Fruit fly (Drosophila melanogaster): ENCODE data around the gene Cpr67B.

Cpr67B gene

DNA sequence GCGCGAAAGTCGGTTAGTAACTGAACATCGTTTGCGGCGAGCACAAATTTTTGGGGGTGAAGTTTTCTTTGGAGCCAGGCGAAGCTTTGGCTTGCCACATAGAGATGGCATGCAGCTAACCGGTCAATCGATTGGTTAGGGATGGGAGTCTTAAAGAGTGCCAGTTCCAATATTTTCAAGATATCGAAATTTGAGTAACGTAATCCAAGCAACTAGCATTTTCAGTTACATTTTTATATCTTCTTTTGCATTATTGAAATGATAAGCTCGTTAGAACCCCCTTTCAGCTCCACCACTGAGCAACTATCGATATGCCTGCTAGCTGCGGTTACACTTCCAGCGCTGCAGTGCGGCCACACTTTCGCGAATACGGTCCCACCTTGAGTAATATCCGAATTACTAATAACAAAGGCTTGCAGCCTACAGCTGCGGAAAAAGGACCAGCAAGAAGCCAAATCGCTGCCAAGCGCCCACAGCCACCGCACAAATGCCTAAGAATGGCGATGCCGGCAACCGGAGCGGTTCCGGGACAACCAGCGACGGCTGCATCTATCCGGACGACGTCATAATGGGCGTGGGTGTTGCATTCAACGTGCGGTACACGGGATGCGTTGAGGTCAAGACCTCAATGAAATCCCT is 22.2 kb downstream of the Cpr67B start, which contains the start of the genes Atat and Shc (continued):
- peak; percentile 100 for TF ChIP-seq CG6272 (GFP tag; IDR thresholded peaks at IDR 0.05)
- TF ChIP-seq MESR4 (GFP tag; optimal IDR thresholded peaks at IDR 0.05), result peak; percentile 69
- TF ChIP-seq CG17385 (GFP tag; optimal IDR thresholded peaks at IDR 0.05), result peak; percentile 95
- TF ChIP-seq bowl (GFP tag; IDR thresholded peaks at IDR 0.05), result peak; percentile 96
- peak; percentile 53 for TF ChIP-seq Dp (GFP tag; optimal IDR thresholded peaks at IDR 0.05)
- TF ChIP-seq zen (tag; optimal IDR thresholded peaks at IDR 0.05), result peak; percentile 99
- peak; percentile 95 for TF ChIP-seq tap (tag; optimal IDR thresholded peaks at IDR 0.05)
- TF ChIP-seq ara (GFP tag; IDR thresholded peaks at IDR 0.05), result peak; percentile 99
- TF ChIP-seq CG12236 (GFP tag; optimal IDR thresholded peaks at IDR 0.05), result peak; percentile 98
- TF ChIP-seq CG7928 (GFP tag; optimal IDR thresholded peaks at IDR 0.05), result peak; percentile 85
- peak; percentile 100 for TF ChIP-seq Hsf (GFP tag; optimal IDR thresholded peaks at IDR 0.05)
- TF ChIP-seq CG9932 (GFP tag; IDR thresholded peaks at IDR 0.05), result peak; percentile 100
- TF ChIP-seq odd (GFP tag; optimal IDR thresholded peaks at IDR 0.05), result peak; percentile 88
- peak; percentile 99 for TF ChIP-seq CG9727 (GFP tag; optimal IDR thresholded peaks at IDR 0.05)
- TF ChIP-seq Chrac-16 (GFP tag; optimal IDR thresholded peaks at IDR 0.05), result peak; percentile 100
- TF ChIP-seq CG1832 (GFP tag; optimal IDR thresholded peaks at IDR 0.05), result peak; percentile 42
- TF ChIP-seq ap (GFP tag; IDR thresholded peaks at IDR 0.05), result peak; percentile 99
- TF ChIP-seq Atf-2 (GFP tag; optimal IDR thresholded peaks at IDR 0.05), result peak; percentile 99
- no peak for TF ChIP-seq cad (GFP tag; optimal IDR thresholded peaks at IDR 0.05)
- TF ChIP-seq dpn (GFP tag; optimal IDR thresholded peaks at IDR 0.05), result peak; percentile 100
- TF ChIP-seq tgo (GFP tag; IDR thresholded peaks at IDR 0.05), result peak; percentile 100
- peak; percentile 96 for TF ChIP-seq CG7556 (GFP tag; optimal IDR thresholded peaks at IDR 0.05)
- peak; percentile 98 for TF ChIP-seq gce (GFP tag; IDR thresholded peaks at IDR 0.05)
- peak; percentile 96 for TF ChIP-seq org-1 (GFP tag; optimal IDR thresholded peaks at IDR 0.05)
- TF ChIP-seq Optix (GFP tag; IDR thresholded peaks at IDR 0.05), result peak; percentile 99
- peak; percentile 98 for TF ChIP-seq CG4854 (GFP tag; optimal IDR thresholded peaks at IDR 0.05)
- TF ChIP-seq Dip3 (GFP tag; optimal IDR thresholded peaks at IDR 0.05), result peak; percentile 100
- peak; percentile 100 for TF ChIP-seq Med (GFP tag)
- peak; percentile 21 for TF ChIP-seq pros (GFP tag; optimal IDR thresholded peaks at IDR 0.05)
- TF ChIP-seq Oaz (GFP tag; IDR thresholded peaks at IDR 0.05), result peak; percentile 99
- peak; percentile 72 to 98 for TF ChIP-seq bsh (GFP tag; optimal IDR thresholded peaks at IDR 0.05)
- peak; percentile 93 for TF ChIP-seq sd (tag; optimal IDR thresholded peaks at IDR 0.05)
- TF ChIP-seq dati (GFP tag; IDR thresholded peaks at IDR 0.05), result peak; percentile 96
- TF ChIP-seq CG15073 (GFP tag; optimal IDR thresholded peaks at IDR 0.05), result peak; percentile 92
- TF ChIP-seq CG9797 (GFP tag; optimal IDR thresholded peaks at IDR 0.05), result peak; percentile 100
- TF ChIP-seq Oli (tag; optimal IDR thresholded peaks at IDR 0.05), result peak; percentile 98
- TF ChIP-seq CG13296 (GFP tag; optimal IDR thresholded peaks at IDR 0.05), result peak; percentile 97
- TF ChIP-seq gem (tag; optimal IDR thresholded peaks at IDR 0.05), result peak; percentile 99
- TF ChIP-seq Tbp (GFP tag; optimal IDR thresholded peaks at IDR 0.05), result no peak
- TF ChIP-seq Nf-YC (tag; optimal IDR thresholded peaks at IDR 0.05), result peak; percentile 91
- peak; percentile 99 for TF ChIP-seq CG12659 (GFP tag; optimal IDR thresholded peaks at IDR 0.05)
- TF ChIP-seq luna (GFP tag; optimal IDR thresholded peaks at IDR 0.05), result peak; percentile 99
- TF ChIP-seq Nf-YA (GFP tag; IDR thresholded peaks at IDR 0.05), result peak; percentile 99
- TF ChIP-seq kay (GFP tag; optimal IDR thresholded peaks at IDR 0.05), result peak; percentile 99
- peak; percentile 92 for TF ChIP-seq Vsx1 (GFP tag; optimal IDR thresholded peaks at IDR 0.05)
- TF ChIP-seq D19B (GFP tag; optimal IDR thresholded peaks at IDR 0.05), result peak; percentile 97
- TF ChIP-seq wor (GFP tag; IDR thresholded peaks at IDR 0.05), result peak; percentile 99
- peak; percentile 96 for TF ChIP-seq CG1024 (GFP tag; IDR thresholded peaks at IDR 0.05)
- TF ChIP-seq CG11695 (GFP tag; IDR thresholded peaks at IDR 0.05), result peak; percentile 97
- TF ChIP-seq CG15479 (GFP tag; optimal IDR thresholded peaks at IDR 0.05), result peak; percentile 12
